Worm (Caenorhabditis elegans) whole organism, L1 larva: ENCODE data around the gene R13A5.7.

Experiments
- C34B4.2 ChIP-seq: sonication (generic microtip); optimal IDR thresholded peaks from 2 replicates; lab custom pipeline; 2017; ENCODE audit warnings: mild to moderate bottlenecking, missing genetic modification characterization, missing compliant biosample characterization
- F16B12.6 ChIP-seq: fragments of 150-350 bp; optimal IDR thresholded peaks from 2 replicates; lab custom pipeline; 2014; ENCODE audit warnings: missing biosample characterization, missing genetic modification characterization
- aha-1 ChIP-seq: fragments of 150-350 bp; optimal IDR thresholded peaks from 2 replicates; lab custom pipeline; 2014; ENCODE audit warnings: missing biosample characterization, missing genetic modification characterization
- alr-1 ChIP-seq: fragments of 200-800 bp; sonication (Bioruptor generic); optimal IDR thresholded peaks from 2 replicates; lab custom pipeline; 2018; ENCODE audit warnings: borderline replicate concordance, mild to moderate bottlenecking, missing genetic modification characterization, missing compliant biosample characterization
- aly-2 ChIP-seq: fragments of 150-350 bp; optimal IDR thresholded peaks from 2 replicates; lab custom pipeline; 2014; ENCODE audit warnings: missing biosample characterization, missing genetic modification characterization
- blmp-1 ChIP-seq: fragments of 150-350 bp; optimal IDR thresholded peaks from 2 replicates; lab custom pipeline; 2014; ENCODE audit warnings: missing biosample characterization, missing genetic modification characterization
- ceh-88 ChIP-seq: fragments of 200-800 bp; sonication (Bioruptor generic); IDR thresholded peaks from 2 replicates; pipeline ENCODE4 v1.3.6; 2022; ENCODE audit warnings: missing genetic modification characterization, missing compliant biosample characterization
- ces-1 ChIP-seq: fragments of 150-350 bp; optimal IDR thresholded peaks from 2 replicates; lab custom pipeline; 2014; ENCODE audit warnings: missing biosample characterization, missing genetic modification reagents, missing genetic modification characterization
- dpl-1 ChIP-seq, 3 experiments: fragments of 150-350 bp in 2 of 3; sonication (generic microtip) in 1 of 3; optimal IDR thresholded peaks; 2 replicates each; lab custom pipeline; 2014 to 2017; ENCODE audit warnings: missing biosample characterization in 3 of 3, missing genetic modification characterization in 3 of 3, missing genetic modification reagents in 3 of 3
- efl-1 ChIP-seq, 4 experiments: fragments of 150-350 bp; optimal IDR thresholded peaks in 3 of 4; peaks in 1 of 4; 1 replicate in 1 of 4; 2 replicates in 3 of 4; lab custom pipeline; 2014; ENCODE audit warnings: missing biosample characterization in 2 of 4, missing genetic modification characterization in 2 of 4, missing genetic modification reagents in 2 of 4
- efl-3 ChIP-seq: fragments of 200-800 bp; sonication (Bioruptor generic); optimal IDR thresholded peaks from 2 replicates; lab custom pipeline; 2018; ENCODE audit warnings: mild to moderate bottlenecking, missing genetic modification characterization, missing compliant biosample characterization
- egl-13 ChIP-seq: sonication (generic microtip); optimal IDR thresholded peaks from 2 replicates; lab custom pipeline; 2016; ENCODE audit warnings: missing genotype, missing genetic modification reagents, missing genetic modification characterization, missing compliant biosample characterization
- egl-27 ChIP-seq, 2 experiments: fragments of 150-350 bp in 1 of 2; sonication (generic microtip); optimal IDR thresholded peaks; 3 replicates each; lab custom pipeline; 2017 to 2018; ENCODE audit warnings: missing biosample characterization in 2 of 2, missing genetic modification characterization in 2 of 2, missing genetic modification reagents in 2 of 2
- elt-2 ChIP-seq: sonication (generic microtip); optimal IDR thresholded peaks from 2 replicates; lab custom pipeline; 2016; ENCODE audit warnings: missing genetic modification characterization, mild to moderate bottlenecking, inconsistent platforms, missing compliant biosample characterization, missing genetic modification reagents
- fkh-4 ChIP-seq: sonication (generic microtip); optimal IDR thresholded peaks from 2 replicates; lab custom pipeline; 2016; ENCODE audit warnings: missing compliant biosample characterization, missing genetic modification characterization, borderline replicate concordance
- fos-1 ChIP-seq: fragments of 150-350 bp; optimal IDR thresholded peaks from 2 replicates; lab custom pipeline; 2014; ENCODE audit warnings: missing biosample characterization, missing genetic modification characterization
- hpl-2 ChIP-seq: fragments of 150-350 bp; optimal IDR thresholded peaks from 2 replicates; lab custom pipeline; 2014; ENCODE audit warnings: missing biosample characterization, missing genetic modification reagents, missing genetic modification characterization
- jun-1 ChIP-seq: fragments of 150-350 bp; optimal IDR thresholded peaks from 2 replicates; lab custom pipeline; 2014; ENCODE audit warnings: missing biosample characterization, missing genetic modification reagents, missing genetic modification characterization
- lin-14 ChIP-seq: fragments of 200-800 bp; sonication (Bioruptor generic); optimal IDR thresholded peaks from 2 replicates; lab custom pipeline; 2018; ENCODE audit warnings: mild to moderate bottlenecking, missing genetic modification characterization, moderate library complexity, missing compliant biosample characterization
- lir-3 ChIP-seq: sonication (generic microtip); optimal IDR thresholded peaks from 2 replicates; lab custom pipeline; 2016; ENCODE audit warnings: mild to moderate bottlenecking, missing genetic modification characterization, moderate library complexity, missing compliant biosample characterization; ENCODE audit not compliant: poor library complexity
- lsy-2 ChIP-seq, 2 experiments: fragments of 150-350 bp; optimal IDR thresholded peaks; 2 replicates each; lab custom pipeline; 2014; ENCODE audit warnings: missing biosample characterization in 2 of 2, missing genetic modification characterization in 2 of 2
- mab-9 ChIP-seq: fragments of 200-800 bp; sonication (Bioruptor generic); IDR thresholded peaks from 2 replicates; pipeline ENCODE4 v1.3.6; 2022; ENCODE audit warnings: missing genetic modification reagents, missing genetic modification characterization, missing compliant biosample characterization
- mdl-1 ChIP-seq, 2 experiments: fragments of 150-350 bp; optimal IDR thresholded peaks; 2 replicates each; lab custom pipeline; 2014 to 2017; ENCODE audit warnings: missing biosample characterization in 2 of 2, missing genetic modification characterization in 2 of 2, inconsistent platforms in 1 of 2
- mep-1 ChIP-seq: fragments of 150-350 bp; optimal IDR thresholded peaks from 2 replicates; lab custom pipeline; 2014; ENCODE audit warnings: missing biosample characterization, missing genetic modification characterization
- nhr-19 ChIP-seq: fragments of 200-800 bp; sonication (Bioruptor generic); conservative IDR thresholded peaks from 2 replicates; pipeline ENCODE4 v1.3.6; 2022; ENCODE audit warnings: missing genetic modification characterization, missing compliant biosample characterization
- nhr-47 ChIP-seq: sonication (generic microtip); optimal IDR thresholded peaks from 2 replicates; lab custom pipeline; 2016; ENCODE audit warnings: mild to moderate bottlenecking, missing genetic modification characterization, moderate library complexity, missing compliant biosample characterization
- nhr-71 ChIP-seq: sonication (generic microtip); optimal IDR thresholded peaks from 2 replicates; lab custom pipeline; 2016; ENCODE audit warnings: mild to moderate bottlenecking, missing genetic modification characterization, moderate library complexity, missing compliant biosample characterization
- nhr-77 ChIP-seq: fragments of 150-350 bp; optimal IDR thresholded peaks from 2 replicates; lab custom pipeline; 2014; ENCODE audit warnings: missing biosample characterization, missing genetic modification characterization
- nhr-85 ChIP-seq: sonication (generic microtip); peaks from one replicate; lab custom pipeline; 2016; ENCODE audit warnings: missing genetic modification characterization, inconsistent platforms, missing compliant biosample characterization
- pag-3 ChIP-seq: sonication (generic microtip); optimal IDR thresholded peaks from 2 replicates; lab custom pipeline; 2017; ENCODE audit warnings: missing genetic modification characterization, mild to moderate bottlenecking, missing compliant biosample characterization, antibody characterized with exemption, borderline replicate concordance; ENCODE audit not compliant: insufficient read depth
- rnt-1 ChIP-seq: sonication (generic microtip); optimal IDR thresholded peaks from 2 replicates; lab custom pipeline; 2016; ENCODE audit warnings: mild to moderate bottlenecking, missing genetic modification characterization, moderate library complexity, missing compliant biosample characterization
- skn-1 ChIP-seq: fragments of 150-350 bp; optimal IDR thresholded peaks from 2 replicates; lab custom pipeline; 2014; ENCODE audit warnings: missing biosample characterization, missing genetic modification characterization
- snu-23 ChIP-seq: sonication (generic microtip); optimal IDR thresholded peaks from 2 replicates; lab custom pipeline; 2016; ENCODE audit warnings: missing genetic modification characterization, missing compliant biosample characterization
- sptf-1 ChIP-seq: fragments of 150-350 bp; optimal IDR thresholded peaks from 2 replicates; lab custom pipeline; 2014; ENCODE audit warnings: missing biosample characterization, missing genetic modification characterization
- swsn-7 ChIP-seq: sonication (generic microtip); optimal IDR thresholded peaks from 2 replicates; lab custom pipeline; 2016; ENCODE audit warnings: missing genetic modification characterization, missing compliant biosample characterization
- tlp-1 ChIP-seq: fragments of 150-350 bp; optimal IDR thresholded peaks from 2 replicates; lab custom pipeline; 2014; ENCODE audit warnings: missing biosample characterization, missing genetic modification characterization
- unc-86 ChIP-seq: sonication (generic microtip); optimal IDR thresholded peaks from 2 replicates; lab custom pipeline; 2016; ENCODE audit warnings: missing genetic modification characterization, missing compliant biosample characterization
- vab-15 ChIP-seq: sonication (generic microtip); optimal IDR thresholded peaks from 2 replicates; lab custom pipeline; 2017; ENCODE audit warnings: missing genotype, mild to moderate bottlenecking, missing genetic modification characterization, missing compliant biosample characterization
- xbp-1 ChIP-seq: sonication (generic microtip); optimal IDR thresholded peaks from 2 replicates; lab custom pipeline; 2016; ENCODE audit warnings: missing genetic modification characterization, missing compliant biosample characterization
- zip-4 ChIP-seq: fragments of 200-800 bp; sonication (Bioruptor generic); optimal IDR thresholded peaks from 2 replicates; lab custom pipeline; 2018; ENCODE audit warnings: mild to moderate bottlenecking, missing genetic modification characterization, moderate library complexity, missing compliant biosample characterization

Gene R13A5.7

ce11 chrIII:7553693-7554226 lies 16.2 kb downstream of the R13A5.7 start:
- TF ChIP-seq nhr-85 (peak; percentile 55), lsy-2 (tag; optimal IDR thresholded peaks at IDR 0.05; lab: Kevin White, UChicago) (peak in 1 of 2 experiments; percentile 3), vab-15 (tag; lab: Kevin White, UChicago) (no peak), elt-2 (tag; lab: Kevin White, UChicago) (no peak), lin-14 (peak; percentile 4), nhr-71 (tag; lab: Kevin White, UChicago) (peak; percentile 18), egl-13 (no peak), mep-1 (tag; lab: Kevin White, UChicago) (peak; percentile 44), rnt-1 (tag; lab: Kevin White, UChicago) (peak; percentile 28), tlp-1 (no peak), blmp-1 (tag; lab: Kevin White, UChicago) (peak; percentile 6)

DNA sequence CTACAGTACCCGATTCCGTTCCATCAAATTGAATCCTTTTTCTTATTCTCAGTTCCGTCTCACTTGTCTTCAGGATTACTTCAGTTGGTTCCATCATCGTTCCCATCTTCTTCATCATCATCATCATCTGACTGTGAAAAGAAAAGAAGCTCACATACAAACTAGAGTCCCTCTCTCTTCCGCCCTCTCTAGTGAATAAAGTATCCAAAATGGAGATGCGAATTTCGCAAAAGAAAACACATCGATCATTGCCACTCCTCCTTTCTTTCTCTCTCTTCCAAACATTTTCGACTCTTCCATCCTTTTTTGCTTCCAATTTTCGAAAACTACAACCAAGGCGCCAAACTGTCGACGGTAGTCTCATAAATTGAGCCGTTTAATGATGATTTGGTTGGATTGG lies 17.1 kb downstream of the R13A5.7 start:
- TF ChIP-seq ceh-88 (GFP tag; lab: Robert Waterston, UW) (no peak), lin-14 (peak; percentile 15), efl-1 (optimal IDR thresholded peaks at IDR 0.05; lab: Kevin White, UChicago) (no peak), efl-1 (GFP tag; optimal IDR thresholded peaks at IDR 0.05 in 1 of 2; lab: Kevin White, UChicago) (no peak), nhr-71 (tag; lab: Kevin White, UChicago) (peak; percentile 7), mab-9 (GFP tag; lab: Robert Waterston, UW) (0 out of 2 replicates have a peak, but pooled peaks have one; percentile 31), lsy-2 (tag; optimal IDR thresholded peaks at IDR 0.05; lab: Kevin White, UChicago) (peak in 1 of 2 experiments; percentile 27), blmp-1 (tag; lab: Kevin White, UChicago) (peak; percentile 25), mep-1 (tag; lab: Kevin White, UChicago) (peak; percentile 31)

ce11 chrIII:7550979-7551378 lies 19.0 kb downstream of the R13A5.7 start:
- TF ChIP-seq fos-1 (tag; lab: Kevin White, UChicago) (no peak), swsn-7 (tag; lab: Kevin White, UChicago) (no peak), hpl-2 (GFP tag; lab: Kevin White, UChicago) (no peak), lsy-2 (tag; optimal IDR thresholded peaks at IDR 0.05; lab: Kevin White, UChicago) (peak in 1 of 2 experiments; percentile 65), rnt-1 (tag; lab: Kevin White, UChicago) (peak; percentile 25), ces-1 (no peak), elt-2 (tag; lab: Kevin White, UChicago) (no peak), alr-1 (tag; lab: Kevin White, UChicago) (no peak), lin-14 (peak; percentile 7), snu-23 (GFP tag; lab: Kevin White, UChicago) (no peak), zip-4 (GFP tag; lab: Kevin White, UChicago) (no peak), egl-13 (no peak), nhr-85 (peak; percentile 69), mep-1 (tag; lab: Kevin White, UChicago) (no peak), efl-1 (optimal IDR thresholded peaks at IDR 0.05; lab: Kevin White, UChicago) (no peak), efl-1 (GFP tag; optimal IDR thresholded peaks at IDR 0.05 in 1 of 2; lab: Kevin White, UChicago) (peak in 1 of 2 experiments; percentile 46)
- TF ChIP-seq, all 84 proteins: peak for 5

DNA sequence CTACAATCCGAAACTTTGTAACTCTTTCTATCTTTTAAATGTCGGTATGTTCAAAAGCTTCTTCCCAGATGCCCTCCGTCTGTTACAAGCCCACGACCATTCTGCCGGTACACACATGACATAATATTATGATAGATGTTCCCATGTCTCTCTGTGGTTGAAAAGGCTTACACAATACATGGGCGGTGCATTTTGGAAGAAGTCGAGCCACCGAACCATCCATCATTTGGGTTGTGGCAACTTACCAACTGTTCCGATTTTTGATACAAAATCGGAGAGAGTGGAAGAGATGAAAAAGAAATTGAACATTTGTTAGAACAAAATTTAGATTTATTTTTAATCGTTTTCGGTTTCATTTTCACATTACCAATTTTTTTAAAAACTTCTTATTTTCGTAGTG lies 21.0 kb downstream of the R13A5.7 start:
- no peak for TF ChIP-seq efl-3
- TF ChIP-seq egl-13, result no peak
- no peak for TF ChIP-seq snu-23 (GFP tag; lab: Kevin White, UChicago)
- no peak for TF ChIP-seq lir-3 (tag; lab: Kevin White, UChicago)
- TF ChIP-seq lin-14, result peak; percentile 75
- peak; percentile 52 for TF ChIP-seq pag-3
- TF ChIP-seq rnt-1 (tag; lab: Kevin White, UChicago), result peak; percentile 20
- peak; percentile 30 for TF ChIP-seq nhr-71 (tag; lab: Kevin White, UChicago)
- 0 out of 2 replicates have a peak, but pooled peaks have one; percentile 9 for TF ChIP-seq nhr-19 (GFP tag; lab: Robert Waterston, UW)

- TF ChIP-seq unc-86 (tag; lab: Kevin White, UChicago) (no peak), aha-1 (tag; lab: Kevin White, UChicago) (no peak), nhr-85 (no peak), dpl-1 (GFP tag; optimal IDR thresholded peaks at IDR 0.05; lab: Kevin White, UChicago) (no peak), F16B12.6 (no peak), jun-1 (tag; lab: Kevin White, UChicago) (no peak), mdl-1 (tag; optimal IDR thresholded peaks at IDR 0.05; lab: Kevin White, UChicago) (no peak), skn-1 (tag; lab: Kevin White, UChicago) (no peak), fkh-4 (no peak), nhr-47 (tag; lab: Kevin White, UChicago) (no peak), mab-9 (GFP tag; lab: Robert Waterston, UW) (no peak), sptf-1 (tag; lab: Kevin White, UChicago) (no peak), nhr-77 (tag; lab: Kevin White, UChicago) (no peak), rnt-1 (tag; lab: Kevin White, UChicago) (peak; percentile 47), aly-2 (tag; lab: Kevin White, UChicago) (no peak), C34B4.2 (no peak), xbp-1 (tag; lab: Kevin White, UChicago) (no peak), snu-23 (GFP tag; lab: Kevin White, UChicago) (peak; percentile 3), lsy-2 (tag; optimal IDR thresholded peaks at IDR 0.05; lab: Kevin White, UChicago) (peak in 1 of 2 experiments; percentile 15), egl-27 (tag; optimal IDR thresholded peaks at IDR 0.05; lab: Kevin White, UChicago) (no peak)
Measured at ce11 chrIII:7545189-7545588, 24.7 kb downstream of the R13A5.7 start.
